In the genomic region with DNA sequence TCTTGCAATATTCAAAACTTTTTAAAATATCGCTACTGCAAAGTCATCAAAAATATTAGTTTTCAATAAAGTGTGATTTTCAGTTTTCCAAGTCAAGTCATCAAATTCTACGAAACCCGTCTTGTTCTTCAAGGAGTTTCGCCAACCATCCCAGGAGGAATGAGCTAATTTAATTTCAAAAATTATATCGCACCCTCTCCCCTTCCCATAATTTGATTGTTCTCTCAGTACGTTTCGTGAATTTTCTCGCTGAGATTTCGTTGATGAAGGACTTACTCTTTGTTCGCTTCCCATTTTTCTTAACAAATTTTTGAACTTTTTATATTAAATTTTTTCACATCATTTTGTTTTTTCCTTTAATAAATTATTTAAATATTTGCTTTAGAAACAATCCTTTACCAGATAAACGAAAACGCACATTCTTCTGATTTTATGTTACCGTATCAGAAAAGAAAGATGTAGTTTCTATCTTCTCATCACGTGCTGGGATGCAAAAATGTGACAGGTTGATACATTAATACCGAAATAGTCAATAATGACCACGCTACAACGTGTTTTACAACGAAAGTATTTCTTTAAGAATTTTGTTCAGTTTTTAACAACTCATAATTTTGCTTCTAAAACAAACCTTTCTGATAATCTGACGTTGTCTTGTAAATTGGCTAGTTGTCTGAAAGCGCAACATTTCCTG, we compare ENCODE assay signal across 2 worm cellular contexts.
TF ChIP-seq lines count a peak whose summit lies in the region.

No protein-coding gene starts in this region.

TF ChIP-seq in whole organism, L1 larva, 84 proteins besides CTCF, POLR2A, EP300 and RAD21 (continued from another document):
- no peak for TF ChIP-seq mep-1 (tag; optimal IDR thresholded peaks at IDR 0.05; lab: Kevin White, UChicago)
- no peak for TF ChIP-seq lin-13 (GFP tag; optimal IDR thresholded peaks at IDR 0.05; lab: Kevin White, UChicago)
- TF ChIP-seq unc-86 (tag; optimal IDR thresholded peaks at IDR 0.05; lab: Kevin White, UChicago) = no peak
- no peak for TF ChIP-seq unc-130 (tag; optimal IDR thresholded peaks at IDR 0.05; lab: Kevin White, UChicago)
- TF ChIP-seq fkh-8 (tag; optimal IDR thresholded peaks at IDR 0.05; lab: Kevin White, UChicago) = no peak
- no peak for TF ChIP-seq hpl-2 (GFP tag; optimal IDR thresholded peaks at IDR 0.05; lab: Kevin White, UChicago)
- TF ChIP-seq blmp-1 (tag; optimal IDR thresholded peaks at IDR 0.05; lab: Kevin White, UChicago) = peak; percentile 64
- no peak for TF ChIP-seq tlp-1 (tag; optimal IDR thresholded peaks at IDR 0.05; lab: Kevin White, UChicago)
- TF ChIP-seq aha-1 (tag; optimal IDR thresholded peaks at IDR 0.05; lab: Kevin White, UChicago) = no peak
- no peak for TF ChIP-seq unc-30 (tag; optimal IDR thresholded peaks at IDR 0.05; lab: Kevin White, UChicago)
- TF ChIP-seq elt-2 (tag; optimal IDR thresholded peaks at IDR 0.05; lab: Kevin White, UChicago) = peak; percentile 0
- TF ChIP-seq ets-5 (GFP tag; IDR thresholded peaks at IDR 0.05; lab: Robert Waterston, UW) = no peak
- no peak for TF ChIP-seq F16B12.6 (tag; optimal IDR thresholded peaks at IDR 0.05; lab: Kevin White, UChicago)
- TF ChIP-seq vab-15 (tag; optimal IDR thresholded peaks at IDR 0.05; lab: Kevin White, UChicago) = no peak
- no peak for TF ChIP-seq fos-1 (tag; optimal IDR thresholded peaks at IDR 0.05; lab: Kevin White, UChicago)
- TF ChIP-seq ztf-11 (tag; optimal IDR thresholded peaks at IDR 0.05; lab: Kevin White, UChicago) = no peak
- TF ChIP-seq pag-3 (tag; optimal IDR thresholded peaks at IDR 0.05; lab: Kevin White, UChicago; ENCODE audit: borderline replicate concordance, insufficient read depth) = no peak
- TF ChIP-seq snpc-4 (tag; optimal IDR thresholded peaks at IDR 0.05; lab: Kevin White, UChicago) = no peak
- peak in 2 of 6 experiments; percentile 7 to 24 for TF ChIP-seq elt-3 (tag; optimal IDR thresholded peaks at IDR 0.05; lab: Kevin White, UChicago)
- TF ChIP-seq pqm-1 (tag; optimal IDR thresholded peaks at IDR 0.05; lab: Kevin White, UChicago) = no peak
- TF ChIP-seq ceh-82 (tag; optimal IDR thresholded peaks at IDR 0.05; lab: Kevin White, UChicago) = no peak
- peak; percentile 32; the same call in 1 of the 2 replicates for TF ChIP-seq nhr-19 (GFP tag; conservative IDR thresholded peaks at IDR 0.05; lab: Robert Waterston, UW)
- TF ChIP-seq pax-3 (tag; optimal IDR thresholded peaks at IDR 0.05; lab: Kevin White, UChicago) = no peak
- TF ChIP-seq nhr-85 (tag; lab: Kevin White, UChicago) = peak; percentile 86
- TF ChIP-seq snu-23 (GFP tag; optimal IDR thresholded peaks at IDR 0.05; lab: Kevin White, UChicago) = peak; percentile 56
- TF ChIP-seq dpl-1 (GFP tag; optimal IDR thresholded peaks at IDR 0.05; lab: Kevin White, UChicago) = peak in 1 of 3 experiments; percentile 5
- TF ChIP-seq lin-14 (GFP tag; optimal IDR thresholded peaks at IDR 0.05; lab: Kevin White, UChicago) = peak; percentile 46
- peak in 1 of 2 experiments; percentile 61 for TF ChIP-seq lsy-2 (tag; optimal IDR thresholded peaks at IDR 0.05; lab: Kevin White, UChicago)
- no peak for TF ChIP-seq nhr-47 (tag; optimal IDR thresholded peaks at IDR 0.05; lab: Kevin White, UChicago)
- peak; percentile 82 for TF ChIP-seq nhr-20 (tag; optimal IDR thresholded peaks at IDR 0.05; lab: Kevin White, UChicago)
- TF ChIP-seq mef-2 (tag; optimal IDR thresholded peaks at IDR 0.05; lab: Kevin White, UChicago) = no peak

TF ChIP-seq in whole organism, L4 larva, 104 proteins besides CTCF, POLR2A, EP300 and RAD21 (continued from another document):
- TF ChIP-seq daf-19 (GFP tag; conservative IDR thresholded peaks at IDR 0.05; lab: Robert Waterston, UW) = no peak
